Worm (Caenorhabditis elegans) whole organism, late embryonic: ENCODE measurements around the gene mtss-1.

Experiments
- nhr-11 ChIP-seq: fragments of 150-350 bp; optimal IDR thresholded peaks from 2 replicates; lab custom pipeline; 2014; ENCODE audit warnings: missing biosample characterization, missing genetic modification characterization
- pax-1 ChIP-seq: fragments of 150-350 bp; optimal IDR thresholded peaks from 2 replicates; lab custom pipeline; 2014; ENCODE audit warnings: missing biosample characterization, missing genetic modification characterization
- tbx-7 ChIP-seq: sonication (generic microtip); optimal IDR thresholded peaks from 2 replicates; lab custom pipeline; 2016; ENCODE audit warnings: missing genotype, missing genetic modification characterization, missing compliant biosample characterization

ce11 chrIII:8731973-8732372, 36.1 kb upstream of the mtss-1 start:
- TF ChIP-seq pax-1 (no peak), tbx-7 (tag; lab: Kevin White, UChicago) (no peak), nhr-11 (tag; lab: Kevin White, UChicago) (no peak)
